Fruit fly (Drosophila melanogaster): Measurements from ENCODE around the gene Son.

- TF ChIP-seq D1 (tag; optimal IDR thresholded peaks at IDR 0.05) (no peak), fd96Ca (GFP tag; IDR thresholded peaks at IDR 0.05) (no peak), Snoo (tag; optimal IDR thresholded peaks at IDR 0.05) (no peak), Pif1B (GFP tag; optimal IDR thresholded peaks at IDR 0.05) (no peak)
Observed at dm6 chr3R:9572929-9573811, 4.7 kb upstream of the Son start.
